Fruit fly (Drosophila melanogaster): ENCODE results near the gene GILT2.

The GILT2 gene

DNA sequence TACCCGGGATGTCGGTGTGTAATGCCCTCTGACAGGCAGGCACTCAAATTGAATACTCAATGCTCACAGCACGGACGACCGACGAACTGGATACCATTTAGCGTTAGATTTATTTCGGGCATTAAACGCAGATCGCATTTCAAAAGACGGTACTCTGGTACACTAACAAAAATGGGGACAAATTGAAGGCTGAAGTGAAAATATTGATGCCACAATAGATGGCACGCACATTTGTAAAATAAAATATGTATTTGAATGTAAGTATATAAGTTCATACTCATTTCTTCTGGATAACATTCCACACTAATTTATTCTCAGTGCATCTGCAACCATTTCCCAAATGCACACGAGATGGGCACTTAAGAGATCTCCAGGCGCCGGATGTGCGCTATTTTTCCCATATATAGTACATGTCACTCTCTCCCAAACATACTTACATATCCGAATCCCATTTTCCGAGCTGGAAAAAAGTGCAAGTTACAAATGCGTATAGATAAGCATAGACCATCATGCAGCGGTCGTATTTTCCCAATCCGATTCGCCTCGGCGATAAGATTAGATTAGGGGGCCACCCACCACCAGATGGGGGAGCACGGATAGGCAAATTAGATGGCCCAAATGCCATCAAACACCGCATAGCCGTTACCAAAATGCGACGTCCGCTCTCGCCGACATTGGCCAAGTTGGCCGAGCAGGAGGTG is 31.0 kb downstream of the GILT2 start, which contains the start of gene CG10301 (continued):
- no peak for TF ChIP-seq Dfd (GFP tag; optimal IDR thresholded peaks at IDR 0.05)
- no peak for TF ChIP-seq CG2199 (GFP tag; IDR thresholded peaks at IDR 0.05)
- TF ChIP-seq CG10321 (GFP tag; IDR thresholded peaks at IDR 0.05) = no peak
- no peak for TF ChIP-seq CG7963 (GFP tag; IDR thresholded peaks at IDR 0.05; ENCODE audit: partially characterized antibody)
- TF ChIP-seq stwl (tag; optimal IDR thresholded peaks at IDR 0.05) = peak; percentile 21
- peak; percentile 25; the same call in 1 of the 2 replicates for TF ChIP-seq Gsc (GFP tag; IDR thresholded peaks at IDR 0.05)
- peak; percentile 61 for TF ChIP-seq CoRest (tag; optimal IDR thresholded peaks at IDR 0.05)
- peak; percentile 47 for TF ChIP-seq CG10654 (GFP tag; optimal IDR thresholded peaks at IDR 0.05)
- TF ChIP-seq CG7839 (tag; optimal IDR thresholded peaks at IDR 0.05) = peak; percentile 60
- TF ChIP-seq Gug (GFP tag; IDR thresholded peaks at IDR 0.05) = peak; percentile 18; the same call in 2 of the 4 replicates
- TF ChIP-seq twi (tag; optimal IDR thresholded peaks at IDR 0.05) = peak; percentile 53
- peak; percentile 76 for TF ChIP-seq gem (tag; optimal IDR thresholded peaks at IDR 0.05)
- TF ChIP-seq CG17186 (GFP tag; optimal IDR thresholded peaks at IDR 0.05) = peak; percentile 26
- TF ChIP-seq kah (GFP tag; optimal IDR thresholded peaks at IDR 0.05) = peak; percentile 34
- peak; percentile 26 for TF ChIP-seq CG16863 (GFP tag; optimal IDR thresholded peaks at IDR 0.05)
- TF ChIP-seq sc (optimal IDR thresholded peaks at IDR 0.05) = no peak
- peak; percentile 50 for TF ChIP-seq sc (GFP tag; optimal IDR thresholded peaks at IDR 0.05)
- no peak for TF ChIP-seq maf-S (GFP tag; optimal IDR thresholded peaks at IDR 0.05)
- no peak for TF ChIP-seq HmgD (GFP tag; optimal IDR thresholded peaks at IDR 0.05)
- peak; percentile 43; the same call in 1 of the 2 replicates for TF ChIP-seq Ptx1 (GFP tag; IDR thresholded peaks at IDR 0.05)
- TF ChIP-seq Dip2 (GFP tag; IDR thresholded peaks at IDR 0.05) = no peak
- peak; percentile 43 for TF ChIP-seq CG3065 (GFP tag; optimal IDR thresholded peaks at IDR 0.05)
- no peak for TF ChIP-seq CG3281 (GFP tag; optimal IDR thresholded peaks at IDR 0.05)
- peak; percentile 66 for TF ChIP-seq tin (GFP tag; optimal IDR thresholded peaks at IDR 0.05)
- peak; percentile 13 for TF ChIP-seq NfI (GFP tag; optimal IDR thresholded peaks at IDR 0.05)
- TF ChIP-seq exex (tag; optimal IDR thresholded peaks at IDR 0.05) = no peak
- peak; percentile 84 for TF ChIP-seq ara (GFP tag; IDR thresholded peaks at IDR 0.05)
- TF ChIP-seq lbe (GFP tag; optimal IDR thresholded peaks at IDR 0.05) = no peak
- no peak for TF ChIP-seq emc (GFP tag; optimal IDR thresholded peaks at IDR 0.05)
- peak; percentile 69 for TF ChIP-seq fd96Cb (tag; optimal IDR thresholded peaks at IDR 0.05)
- TF ChIP-seq Taf1 (GFP tag; IDR thresholded peaks at IDR 0.05) = no peak
- no peak for TF ChIP-seq CG10147 (GFP tag; optimal IDR thresholded peaks at IDR 0.05)
- TF ChIP-seq CG12942 (GFP tag; optimal IDR thresholded peaks at IDR 0.05) = peak; percentile 39
- TF ChIP-seq unpg (GFP tag; optimal IDR thresholded peaks at IDR 0.05) = peak; percentile 61
- TF ChIP-seq pfk (GFP tag; optimal IDR thresholded peaks at IDR 0.05) = no peak
- no peak for TF ChIP-seq amos (GFP tag; IDR thresholded peaks at IDR 0.05; ENCODE audit: partially characterized antibody)
- peak; percentile 59 for TF ChIP-seq CG12219 (GFP tag; optimal IDR thresholded peaks at IDR 0.05)
- peak; percentile 20 for TF ChIP-seq Max (GFP tag; optimal IDR thresholded peaks at IDR 0.05)
- no peak for TF ChIP-seq ato (GFP tag; IDR thresholded peaks at IDR 0.05; ENCODE audit: partially characterized antibody)
- TF ChIP-seq vnd (GFP tag; IDR thresholded peaks at IDR 0.05; ENCODE audit: partially characterized antibody) = no peak
- TF ChIP-seq CG14050 (GFP tag; IDR thresholded peaks at IDR 0.05) = no peak
- TF ChIP-seq hkb (optimal IDR thresholded peaks at IDR 0.05) = no peak
- TF ChIP-seq hkb (GFP tag; IDR thresholded peaks at IDR 0.05) = peak; percentile 55; the same call in 1 of the 2 replicates
- TF ChIP-seq Sin3A (optimal IDR thresholded peaks at IDR 0.05) = no peak
- TF ChIP-seq sens-2 (GFP tag; IDR thresholded peaks at IDR 0.05) = peak; percentile 71
- TF ChIP-seq TFAM (GFP tag; optimal IDR thresholded peaks at IDR 0.05) = no peak
- peak; percentile 64 for TF ChIP-seq az2 (GFP tag; optimal IDR thresholded peaks at IDR 0.05)
- TF ChIP-seq ab (GFP tag; optimal IDR thresholded peaks at IDR 0.05) = no peak
- peak in 1 of 2 experiments; percentile 81 for TF ChIP-seq bsh (GFP tag; optimal IDR thresholded peaks at IDR 0.05)
- TF ChIP-seq CG10565 (GFP tag; optimal IDR thresholded peaks at IDR 0.05) = no peak
